Fruit fly (Drosophila melanogaster) whole organism, embryonic: ENCODE measurements around the gene CG43321.
A peak's percentile ranks its signal among the peaks of the same experiment; 100 is the strongest.

Experiments
- Atf6 ChIP-seq: fragments of 200-800 bp; sonication (Bioruptor generic); IDR thresholded peaks from 2 replicates; pipeline ENCODE4 v1.3.6; 2022; ENCODE audit warnings: missing biosample characterization, missing genetic modification characterization
- B-H2 ChIP-seq: fragments of 200-800 bp; sonication (Bioruptor generic); optimal IDR thresholded peaks from 2 replicates; lab custom pipeline; 2018; ENCODE audit warnings: missing biosample characterization, mild to moderate bottlenecking, missing genetic modification characterization
- Bgb ChIP-seq: fragments of 200-800 bp; sonication (Bioruptor generic); IDR thresholded peaks from 2 replicates; pipeline ENCODE4 v1.3.6; 2022; ENCODE audit warnings: missing biosample characterization, missing genetic modification characterization; ENCODE audit not compliant: partially characterized antibody
- CG11504 ChIP-seq: fragments of 200-800 bp; sonication (Bioruptor generic); optimal IDR thresholded peaks from 3 replicates; lab custom pipeline; 2019; ENCODE audit warnings: missing biosample characterization, mild to moderate bottlenecking, missing genetic modification characterization, moderate library complexity
- CG12659 ChIP-seq: fragments of 200-800 bp; sonication (Bioruptor generic); optimal IDR thresholded peaks from 3 replicates; lab custom pipeline; 2017; ENCODE audit warnings: mild to moderate bottlenecking, missing biosample characterization, missing genetic modification reagents, missing genetic modification characterization
- CG12744 ChIP-seq: fragments of 200-800 bp; sonication (Bioruptor generic); optimal IDR thresholded peaks from 2 replicates; lab custom pipeline; 2016; ENCODE audit warnings: missing biosample characterization, missing genetic modification characterization
- CG12769 ChIP-seq: fragments of 200-800 bp; sonication (Bioruptor generic); optimal IDR thresholded peaks from 2 replicates; lab custom pipeline; 2019; ENCODE audit warnings: missing biosample characterization, mild to moderate bottlenecking, missing genetic modification characterization, moderate library complexity
- CG17612 ChIP-seq: fragments of 200-800 bp; sonication (Bioruptor generic); IDR thresholded peaks from 2 replicates; pipeline ENCODE4 v1.3.6; 2022; ENCODE audit warnings: missing biosample characterization, missing genetic modification characterization
- CG2678 ChIP-seq: fragments of 200-800 bp; sonication (Bioruptor generic); optimal IDR thresholded peaks from 3 replicates; lab custom pipeline; 2019; ENCODE audit warnings: missing biosample characterization, mild to moderate bottlenecking, missing genetic modification characterization, moderate library complexity
- CG33213 ChIP-seq: fragments of 200-800 bp; sonication (Bioruptor generic); optimal IDR thresholded peaks from 3 replicates; lab custom pipeline; 2016; ENCODE audit warnings: missing biosample characterization, missing genetic modification characterization
- CG33557 ChIP-seq: fragments of 200-800 bp; sonication (Bioruptor generic); optimal IDR thresholded peaks from 2 replicates; lab custom pipeline; 2019; ENCODE audit warnings: missing biosample characterization, mild to moderate bottlenecking, missing genetic modification characterization, moderate library complexity
- CG3726 ChIP-seq: fragments of 200-800 bp; sonication (Bioruptor generic); IDR thresholded peaks from 3 replicates; pipeline ENCODE4, ENCODE4 v1.3.6; 2022; ENCODE audit warnings: missing biosample characterization, missing genetic modification characterization
- CG3838 ChIP-seq: fragments of 200-800 bp; sonication (Bioruptor generic); optimal IDR thresholded peaks from 3 replicates; lab custom pipeline; 2016; ENCODE audit warnings: missing biosample characterization, missing genetic modification characterization
- CG4707 ChIP-seq: fragments of 200-800 bp; sonication (Bioruptor generic); optimal IDR thresholded peaks from 2 replicates; lab custom pipeline; 2018; ENCODE audit warnings: missing biosample characterization, mild to moderate bottlenecking, missing genetic modification characterization, moderate library complexity
- CG4854 ChIP-seq: fragments of 200-800 bp; sonication (Bioruptor generic); optimal IDR thresholded peaks from 2 replicates; lab custom pipeline; 2016; ENCODE audit warnings: missing biosample characterization, missing genetic modification characterization, inconsistent platforms
- CG6813 ChIP-seq: fragments of 200-800 bp; sonication (Bioruptor generic); optimal IDR thresholded peaks from 2 replicates; lab custom pipeline; 2017; ENCODE audit warnings: missing biosample characterization, missing genetic modification characterization, mild to moderate bottlenecking, moderate library complexity, missing genetic modification reagents
- CG8281 ChIP-seq: fragments of 200-800 bp; sonication (Bioruptor generic); optimal IDR thresholded peaks from 2 replicates; lab custom pipeline; 2018; ENCODE audit warnings: missing biosample characterization, mild to moderate bottlenecking, missing genetic modification characterization, moderate library complexity
- CG9817 ChIP-seq: fragments of 200-800 bp; sonication (Bioruptor generic); optimal IDR thresholded peaks from 2 replicates; lab custom pipeline; 2018; ENCODE audit warnings: missing biosample characterization, mild to moderate bottlenecking, missing genetic modification characterization, moderate library complexity
- CG9932 ChIP-seq: fragments of 200-800 bp; sonication (Bioruptor generic); IDR thresholded peaks from 2 replicates; pipeline ENCODE4 v1.3.6; 2022; ENCODE audit warnings: missing biosample characterization, missing genetic modification characterization
- CHES-1-like ChIP-seq: fragments of 200-800 bp; sonication (Bioruptor generic); optimal IDR thresholded peaks from 2 replicates; lab custom pipeline; 2016; ENCODE audit warnings: missing biosample characterization, missing genetic modification characterization
- Dip2 ChIP-seq: fragments of 200-800 bp; sonication (Bioruptor generic); IDR thresholded peaks from 2 replicates; pipeline ENCODE4 v1.3.6; 2022; ENCODE audit warnings: missing biosample characterization, missing genetic modification characterization
- Doc2 ChIP-seq: fragments of 200-800 bp; sonication (Bioruptor generic); IDR thresholded peaks from 2 replicates; pipeline ENCODE4 v1.3.6; 2022; ENCODE audit warnings: missing biosample characterization, missing genetic modification characterization
- Drgx ChIP-seq: fragments of 200-800 bp; sonication (Bioruptor generic); IDR thresholded peaks from 2 replicates; pipeline ENCODE4 v1.3.6; 2022; ENCODE audit warnings: missing biosample characterization, missing genetic modification characterization
- E2f2 ChIP-seq: fragments of 200-800 bp; sonication (Bioruptor generic); IDR thresholded peaks from 2 replicates; pipeline ENCODE4 v1.3.6; 2022; ENCODE audit warnings: missing biosample characterization, missing genetic modification characterization
- Ets97D ChIP-seq: fragments of 200-800 bp; sonication (Bioruptor generic); optimal IDR thresholded peaks from 3 replicates; lab custom pipeline; 2016; ENCODE audit warnings: missing biosample characterization, missing genetic modification characterization
- Gug ChIP-seq: fragments of 200-800 bp; sonication (Bioruptor generic); IDR thresholded peaks from 4 replicates; pipeline ENCODE4 v1.3.6; 2022; ENCODE audit warnings: missing biosample characterization, missing genetic modification characterization
- Mrtf ChIP-seq: fragments of 200-800 bp; sonication (Bioruptor generic); IDR thresholded peaks from 3 replicates; pipeline ENCODE4 v1.3.6; 2022; ENCODE audit warnings: missing biosample characterization, missing genetic modification characterization
- Oaz ChIP-seq: fragments of 200-800 bp; sonication (Bioruptor generic); IDR thresholded peaks from 2 replicates; pipeline ENCODE4 v1.3.6; 2022; ENCODE audit warnings: missing biosample characterization, missing genetic modification characterization
- Optix ChIP-seq: fragments of 200-800 bp; sonication (Bioruptor generic); IDR thresholded peaks from 3 replicates; pipeline ENCODE4 v1.3.6; 2022; ENCODE audit warnings: missing biosample characterization, missing genetic modification characterization
- Ravus ChIP-seq: fragments of 200-800 bp; sonication (Bioruptor generic); IDR thresholded peaks from 2 replicates; pipeline ENCODE4 v1.3.6; 2022; ENCODE audit warnings: missing biosample characterization, missing genetic modification characterization
- Sox102F ChIP-seq: fragments of 200-800 bp; sonication (Bioruptor generic); optimal IDR thresholded peaks from 2 replicates; lab custom pipeline; 2018; ENCODE audit warnings: missing biosample characterization, mild to moderate bottlenecking, missing genetic modification characterization, moderate library complexity
- Sry-δ ChIP-seq: fragments of 200-800 bp; sonication (Bioruptor generic); optimal IDR thresholded peaks from 2 replicates; lab custom pipeline; 2016; ENCODE audit warnings: missing biosample characterization, missing genetic modification characterization
- Taf1 ChIP-seq: fragments of 200-800 bp; sonication (Bioruptor generic); IDR thresholded peaks from 2 replicates; pipeline ENCODE4 v1.3.6; 2022; ENCODE audit warnings: missing biosample characterization, missing genetic modification characterization
- ash1 ChIP-seq: fragments of 200-800 bp; sonication (Bioruptor generic); optimal IDR thresholded peaks from 2 replicates; lab custom pipeline; 2018; ENCODE audit warnings: missing biosample characterization, mild to moderate bottlenecking, missing genetic modification characterization
- az2 ChIP-seq: fragments of 200-800 bp; sonication (Bioruptor generic); optimal IDR thresholded peaks from 3 replicates; lab custom pipeline; 2016; ENCODE audit warnings: missing biosample characterization, missing genetic modification characterization
- bbx ChIP-seq: fragments of 200-800 bp; sonication (Bioruptor generic); IDR thresholded peaks from 2 replicates; pipeline ENCODE4 v1.3.6; 2022; ENCODE audit warnings: missing biosample characterization, missing genetic modification characterization; ENCODE audit not compliant: partially characterized antibody
- cad ChIP-seq: fragments of >200 bp; optimal IDR thresholded peaks from 2 replicates; lab custom pipeline; 2017; ENCODE audit warnings: missing biosample characterization, missing genetic modification characterization
- dan ChIP-seq: fragments of 200-800 bp; sonication (Bioruptor generic); IDR thresholded peaks from 2 replicates; pipeline ENCODE4 v1.3.6; 2022; ENCODE audit warnings: missing biosample characterization, missing genetic modification characterization
- dimm ChIP-seq: fragments of 200-800 bp; sonication (Bioruptor generic); IDR thresholded peaks from 2 replicates; pipeline ENCODE4 v1.3.6; 2022; ENCODE audit warnings: missing biosample characterization, missing genetic modification characterization
- eve ChIP-seq, 2 experiments: fragments of >200 bp; optimal IDR thresholded peaks; 2 replicates each; lab custom pipeline; 2017; ENCODE audit warnings: missing biosample characterization in 2 of 2, missing genetic modification characterization in 2 of 2
- fd3F ChIP-seq: fragments of 200-800 bp; sonication (Bioruptor generic); optimal IDR thresholded peaks from 2 replicates; lab custom pipeline; 2018; ENCODE audit warnings: missing biosample characterization, mild to moderate bottlenecking, missing genetic modification characterization, moderate library complexity
- gce ChIP-seq: fragments of 200-800 bp; sonication (Bioruptor generic); IDR thresholded peaks from 3 replicates; pipeline ENCODE4 v1.3.6; 2022; ENCODE audit warnings: missing biosample characterization, missing genetic modification characterization
- gcm ChIP-seq: fragments of 200-800 bp; sonication (Bioruptor generic); optimal IDR thresholded peaks from 2 replicates; lab custom pipeline; 2019; ENCODE audit warnings: missing biosample characterization, mild to moderate bottlenecking, missing genetic modification characterization, moderate library complexity
- jigr1 ChIP-seq: fragments of 200-800 bp; sonication (Bioruptor generic); IDR thresholded peaks from 3 replicates; pipeline ENCODE4 v1.3.6; 2022; ENCODE audit warnings: missing biosample characterization, missing genetic modification characterization
- ken ChIP-seq: fragments of 200-800 bp; sonication (Bioruptor generic); IDR thresholded peaks from 3 replicates; pipeline ENCODE4 v1.3.6; 2022; ENCODE audit warnings: missing biosample characterization, missing genetic modification characterization
- p53 ChIP-seq: fragments of 200-800 bp; sonication (Bioruptor generic); optimal IDR thresholded peaks from 2 replicates; lab custom pipeline; 2016; ENCODE audit warnings: missing biosample characterization, missing genetic modification characterization
- pum ChIP-seq: fragments of 200-800 bp; sonication (Bioruptor generic); optimal IDR thresholded peaks from 2 replicates; lab custom pipeline; 2016; ENCODE audit warnings: missing biosample characterization, missing genetic modification characterization
- tgo ChIP-seq: fragments of 200-800 bp; sonication (Bioruptor generic); IDR thresholded peaks from 3 replicates; pipeline ENCODE4 v1.3.6; 2022; ENCODE audit warnings: missing biosample characterization, missing genetic modification characterization
- tio ChIP-seq: fragments of 200-800 bp; sonication (Bioruptor generic); optimal IDR thresholded peaks from 2 replicates; lab custom pipeline; 2017; ENCODE audit warnings: missing biosample characterization, missing genetic modification characterization, inconsistent platforms
- tll ChIP-seq, 2 experiments: fragments of 200-800 bp in 1 of 2; fragments of >200 bp in 1 of 2; sonication (Bioruptor generic) in 1 of 2; optimal IDR thresholded peaks; 2 replicates each; lab custom pipeline; 2017 to 2019; ENCODE audit warnings: missing biosample characterization in 2 of 2, missing genetic modification characterization in 2 of 2, mild to moderate bottlenecking in 1 of 2, moderate library complexity in 1 of 2
- trem ChIP-seq: fragments of 200-800 bp; optimal IDR thresholded peaks from 3 replicates; lab custom pipeline; 2019; ENCODE audit warnings: missing biosample characterization, mild to moderate bottlenecking, missing genetic modification characterization, moderate library complexity
- tx ChIP-seq: fragments of 200-800 bp; sonication (Bioruptor generic); optimal IDR thresholded peaks from 2 replicates; lab custom pipeline; 2016; ENCODE audit warnings: missing biosample characterization, missing genetic modification characterization

CG43321 gene

DNA sequence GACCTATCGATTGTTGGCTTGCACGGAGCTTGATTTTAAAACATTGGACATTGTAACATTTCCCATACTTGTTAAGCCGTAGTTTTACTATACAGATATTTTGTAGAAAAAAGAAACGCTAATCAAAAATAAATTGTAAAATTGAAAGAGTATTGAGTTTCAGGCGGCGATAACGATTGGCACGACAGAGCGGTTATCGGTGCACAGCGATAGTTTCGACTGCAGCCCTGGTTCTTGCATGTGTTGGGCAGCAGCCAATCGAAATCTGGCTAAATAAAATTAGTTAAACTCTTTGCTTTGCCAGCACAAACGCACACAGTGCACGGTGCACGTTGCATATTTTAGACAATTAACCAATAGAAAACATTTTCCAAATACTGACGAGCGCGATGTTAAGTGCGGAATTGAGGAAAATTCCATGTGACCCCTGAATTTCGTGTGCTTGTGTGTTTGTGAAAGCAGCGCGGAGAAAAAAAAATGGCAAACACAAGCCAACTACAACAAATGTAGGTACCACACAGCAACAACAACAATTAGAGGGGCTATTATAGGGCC, 25.8 kb downstream of the CG43321 start, which contains the start of gene milt (continued):
- no peak for TF ChIP-seq CG8281 (tag; lab: Kevin White, UChicago)
- no peak for TF ChIP-seq Oaz (GFP tag; lab: Robert Waterston, UW)
- peak; percentile 63 for TF ChIP-seq CG12659 (GFP tag; lab: Kevin White, UChicago)
- no peak for TF ChIP-seq CG12769
- TF ChIP-seq tx (GFP tag; lab: Kevin White, UChicago) = no peak
- no peak for TF ChIP-seq az2 (GFP tag; lab: Kevin White, UChicago)
- no peak for TF ChIP-seq gcm (GFP tag; lab: Kevin White, UChicago)
- no peak for TF ChIP-seq jigr1 (GFP tag; lab: Robert Waterston, UW)
- TF ChIP-seq ken = no peak
- no peak for TF ChIP-seq CG17612
- TF ChIP-seq Ravus (GFP tag; lab: Robert Waterston, UW) = no peak
- TF ChIP-seq Ets97D (GFP tag; lab: Kevin White, UChicago) = peak; percentile 52
- TF ChIP-seq Doc2 (GFP tag; lab: Robert Waterston, UW) = no peak
- no peak for TF ChIP-seq tgo (GFP tag; lab: Robert Waterston, UW)
- no peak for TF ChIP-seq CG33557 (GFP tag; lab: Kevin White, UChicago)
- peak; percentile 50 for TF ChIP-seq trem (tag; lab: Kevin White, UChicago)
- no peak for TF ChIP-seq dimm (GFP tag; lab: Robert Waterston, UW)
- TF ChIP-seq CG33213 (GFP tag; lab: Kevin White, UChicago) = no peak
- TF ChIP-seq gce = no peak
- TF ChIP-seq CG9932 (GFP tag; lab: Robert Waterston, UW) = no peak
- no peak for TF ChIP-seq Taf1 (GFP tag; lab: Robert Waterston, UW)
- no peak for TF ChIP-seq CG4854 (GFP tag; lab: Kevin White, UChicago)
- TF ChIP-seq B-H2 (GFP tag; lab: Kevin White, UChicago) = no peak
- TF ChIP-seq CHES-1-like = peak; percentile 0
- TF ChIP-seq tll (GFP tag; optimal IDR thresholded peaks at IDR 0.05; lab: Kevin White, UChicago) = no peak
- TF ChIP-seq CG12744 (GFP tag; lab: Kevin White, UChicago) = peak; percentile 2
- TF ChIP-seq ash1 (GFP tag; lab: Kevin White, UChicago) = no peak
- no peak for TF ChIP-seq CG3726
- TF ChIP-seq Bgb (GFP tag; lab: Robert Waterston, UW) = peak; percentile 88
- TF ChIP-seq Sox102F = no peak
- TF ChIP-seq fd3F (GFP tag; lab: Kevin White, UChicago) = no peak
- TF ChIP-seq bbx (GFP tag; lab: Robert Waterston, UW) = peak; percentile 94
- TF ChIP-seq eve (GFP tag; optimal IDR thresholded peaks at IDR 0.05; lab: Kevin White, UChicago) = no peak
- TF ChIP-seq cad (GFP tag; lab: Kevin White, UChicago) = no peak
- TF ChIP-seq Drgx (GFP tag; lab: Robert Waterston, UW) = no peak
- no peak for TF ChIP-seq CG2678 (tag; lab: Kevin White, UChicago)
- TF ChIP-seq Atf6 (GFP tag; lab: Robert Waterston, UW) = no peak
- TF ChIP-seq CG11504 = no peak
- TF ChIP-seq pum (GFP tag; lab: Kevin White, UChicago) = no peak
- TF ChIP-seq CG9817 (tag; lab: Kevin White, UChicago) = no peak
- no peak for TF ChIP-seq Optix (GFP tag; lab: Robert Waterston, UW)
- TF ChIP-seq Mrtf (GFP tag; lab: Robert Waterston, UW) = no peak
- no peak for TF ChIP-seq CG6813 (GFP tag; lab: Kevin White, UChicago)
- TF ChIP-seq CG4707 = no peak
- no peak for TF ChIP-seq Dip2
- TF ChIP-seq Sry-δ (GFP tag; lab: Kevin White, UChicago) = peak; percentile 83
- TF ChIP-seq Gug = no peak
- peak; percentile 72 for TF ChIP-seq E2f2 (GFP tag; lab: Robert Waterston, UW)
- TF ChIP-seq tio (GFP tag; lab: Kevin White, UChicago) = no peak
- no peak for TF ChIP-seq CG3838 (GFP tag; lab: Kevin White, UChicago)
- TF ChIP-seq p53 (GFP tag; lab: Kevin White, UChicago) = no peak
- TF ChIP-seq dan (GFP tag; lab: Robert Waterston, UW) = no peak
